Worm (Caenorhabditis elegans) whole organism, mixed stage, embryonic: ENCODE measurements around the gene cdr-1.

Experiments used
- drap-1 ChIP-seq: fragments of 200-800 bp; sonication (Bioruptor generic); optimal IDR thresholded peaks from 3 replicates; lab custom pipeline; 2018; ENCODE audit warnings: mild to moderate bottlenecking, missing genetic modification characterization, missing compliant biosample characterization
- elt-1 ChIP-seq: sonication (generic microtip); optimal IDR thresholded peaks from 2 replicates; lab custom pipeline; 2017; ENCODE audit warnings: missing genetic modification characterization, mild to moderate bottlenecking, missing compliant biosample characterization, antibody characterized with exemption, moderate library complexity, borderline replicate concordance; ENCODE audit not compliant: insufficient read depth
- elt-3 ChIP-seq: fragments of 150-350 bp; optimal IDR thresholded peaks from 2 replicates; lab custom pipeline; 2014; ENCODE audit warnings: missing biosample characterization, missing genetic modification characterization
- lin-13 ChIP-seq: fragments of 150-350 bp; optimal IDR thresholded peaks from 2 replicates; lab custom pipeline; 2014; ENCODE audit warnings: missing biosample characterization, missing genetic modification characterization
- mab-5 ChIP-seq: fragments of 150-350 bp; optimal IDR thresholded peaks from 2 replicates; lab custom pipeline; 2014; ENCODE audit warnings: missing biosample characterization, missing genetic modification characterization
- nhr-12 ChIP-seq: fragments of 150-350 bp; optimal IDR thresholded peaks from 2 replicates; lab custom pipeline; 2014; ENCODE audit warnings: missing biosample characterization, missing genetic modification characterization
- nhr-237 ChIP-seq: fragments of 150-350 bp; optimal IDR thresholded peaks from 2 replicates; lab custom pipeline; 2014; ENCODE audit warnings: missing biosample characterization, missing genetic modification characterization
- nhr-76 ChIP-seq: sonication (generic microtip); optimal IDR thresholded peaks from 2 replicates; lab custom pipeline; 2017; ENCODE audit warnings: missing biosample characterization, missing genetic modification characterization
- sem-2 ChIP-seq: fragments of 200-800 bp; sonication (Bioruptor generic); optimal IDR thresholded peaks from 2 replicates; lab custom pipeline; 2018; ENCODE audit warnings: mild to moderate bottlenecking, missing genetic modification characterization, missing compliant biosample characterization
- snpc-4 ChIP-seq: fragments of 150-350 bp; optimal IDR thresholded peaks from 2 replicates; lab custom pipeline; 2014; ENCODE audit warnings: missing biosample characterization, missing genetic modification characterization
- sptf-1 ChIP-seq: sonication (generic microtip); optimal IDR thresholded peaks from 2 replicates; lab custom pipeline; 2017; ENCODE audit warnings: mild to moderate bottlenecking, missing genetic modification characterization, moderate library complexity, missing compliant biosample characterization
- tbx-8 ChIP-seq: fragments of 200-800 bp; sonication (Bioruptor generic); optimal IDR thresholded peaks from 2 replicates; lab custom pipeline; 2018; ENCODE audit warnings: mild to moderate bottlenecking, missing genetic modification characterization, moderate library complexity, missing compliant biosample characterization
- unc-62 ChIP-seq: fragments of 150-350 bp; optimal IDR thresholded peaks from 2 replicates; lab custom pipeline; 2014; ENCODE audit warnings: missing biosample characterization, missing genetic modification reagents, missing genetic modification characterization
- ztf-11 ChIP-seq: fragments of 150-350 bp; optimal IDR thresholded peaks from 2 replicates; lab custom pipeline; 2014; ENCODE audit warnings: missing biosample characterization, missing genetic modification characterization

ce11 chrV:15891279-15891678, 29.8 kb upstream of the cdr-1 start:
- TF ChIP-seq snpc-4 (tag; lab: Kevin White, UChicago) (no peak), elt-1 (tag; lab: Kevin White, UChicago) (no peak), tbx-8 (GFP tag; lab: Kevin White, UChicago) (no peak), nhr-237 (tag; lab: Kevin White, UChicago) (no peak), elt-3 (tag; lab: Kevin White, UChicago) (no peak), lin-13 (tag; lab: Kevin White, UChicago) (no peak), ztf-11 (no peak), drap-1 (GFP tag; lab: Kevin White, UChicago) (no peak), mab-5 (tag; lab: Kevin White, UChicago) (no peak), unc-62 (no peak), nhr-12 (tag; lab: Kevin White, UChicago) (no peak), sem-2 (GFP tag; lab: Kevin White, UChicago) (no peak), nhr-76 (no peak), sptf-1 (no peak)
